Worm (Caenorhabditis elegans): Measurements from ENCODE around the gene R04B5.7.
A peak's percentile ranks its signal among the peaks of the same experiment; 100 is the strongest.

Gene R04B5.7

ce11 chrV:10112187-10112586, 21.8 kb upstream of the R04B5.7 start, which contains the start of gene C08B6.3:
Gene C08B6.3, minus strand, starts transcription at chrV:10112287.
- no peak for TF ChIP-seq nhr-43 (tag; optimal IDR thresholded peaks at IDR 0.05; ENCODE audit: poor library complexity, severe bottlenecking)
- no peak for TF ChIP-seq lin-15B (tag; optimal IDR thresholded peaks at IDR 0.05)
- TF ChIP-seq mml-1 (tag; optimal IDR thresholded peaks at IDR 0.05) = no peak

- TF ChIP-seq zag-1 (tag; optimal IDR thresholded peaks at IDR 0.05) = no peak
- TF ChIP-seq eor-1 (tag; optimal IDR thresholded peaks at IDR 0.05) = no peak
- TF ChIP-seq ceh-16 (tag; optimal IDR thresholded peaks at IDR 0.05) = no peak
- no peak for TF ChIP-seq nhr-43 (tag; optimal IDR thresholded peaks at IDR 0.05; ENCODE audit: poor library complexity, severe bottlenecking)
- TF ChIP-seq ama-1 (optimal IDR thresholded peaks at IDR 0.05) = no peak
- peak; percentile 5 for TF ChIP-seq pqm-1 (tag; optimal IDR thresholded peaks at IDR 0.05)
- TF ChIP-seq pha-4 (tag; optimal IDR thresholded peaks at IDR 0.05) = peak; percentile 63
- TF ChIP-seq mdl-1 (tag; optimal IDR thresholded peaks at IDR 0.05) = no peak
- TF ChIP-seq unc-39 (tag; optimal IDR thresholded peaks at IDR 0.05) = no peak
- TF ChIP-seq lsy-12 (tag; optimal IDR thresholded peaks at IDR 0.05) = no peak
- TF ChIP-seq ceh-28 (tag; optimal IDR thresholded peaks at IDR 0.05) = no peak
- peak; percentile 42 for TF ChIP-seq elt-2 (tag; optimal IDR thresholded peaks at IDR 0.05)
- no peak for TF ChIP-seq lin-15B (tag; optimal IDR thresholded peaks at IDR 0.05)
- no peak for TF ChIP-seq nhr-11 (tag; optimal IDR thresholded peaks at IDR 0.05)
- TF ChIP-seq ceh-9 (tag; optimal IDR thresholded peaks at IDR 0.05) = no peak
- TF ChIP-seq ztf-4 (tag; optimal IDR thresholded peaks at IDR 0.05) = no peak
- TF ChIP-seq skn-1 (tag; optimal IDR thresholded peaks at IDR 0.05) = no peak
- no peak for TF ChIP-seq elt-3 (tag; optimal IDR thresholded peaks at IDR 0.05)
- no peak for TF ChIP-seq daf-12 (tag; optimal IDR thresholded peaks at IDR 0.05)
- no peak for TF ChIP-seq nhr-67 (tag; optimal IDR thresholded peaks at IDR 0.05)
- no peak for TF ChIP-seq nhr-12 (tag; optimal IDR thresholded peaks at IDR 0.05)
- no peak for TF ChIP-seq nhr-237 (tag; optimal IDR thresholded peaks at IDR 0.05)
- TF ChIP-seq nfya-1 (tag; optimal IDR thresholded peaks at IDR 0.05; ENCODE audit: insufficient read depth) = no peak
- no peak for TF ChIP-seq lin-39 (tag; optimal IDR thresholded peaks at IDR 0.05)
These were observed 20.8 kb upstream of the R04B5.7 start for ce11 chrV:10111129-10111528.

ce11 chrV:10107309-10107708, 16.9 kb upstream of the R04B5.7 start, which contains the start of gene C08B6.11:
Gene C08B6.11, plus strand, starts transcription at chrV:10107609.
- TF ChIP-seq nhr-43 (tag; optimal IDR thresholded peaks at IDR 0.05; ENCODE audit: poor library complexity, severe bottlenecking) (no peak), fos-1 (tag; optimal IDR thresholded peaks at IDR 0.05) (no peak), zag-1 (tag; optimal IDR thresholded peaks at IDR 0.05) (no peak), sea-2 (GFP tag; optimal IDR thresholded peaks at IDR 0.05) (no peak), eor-1 (tag; optimal IDR thresholded peaks at IDR 0.05) (no peak), mml-1 (tag; optimal IDR thresholded peaks at IDR 0.05) (no peak), lsy-12 (tag; optimal IDR thresholded peaks at IDR 0.05) (no peak), R02D3.7 (tag; optimal IDR thresholded peaks at IDR 0.05) (no peak), nhr-28 (tag; optimal IDR thresholded peaks at IDR 0.05) (no peak), pqm-1 (tag; optimal IDR thresholded peaks at IDR 0.05) (no peak), tbx-2 (tag; optimal IDR thresholded peaks at IDR 0.05) (no peak)

- TF ChIP-seq nhr-12 (tag; optimal IDR thresholded peaks at IDR 0.05) = no peak
- no peak for TF ChIP-seq fkh-10 (GFP tag; optimal IDR thresholded peaks at IDR 0.05)
- no peak for TF ChIP-seq nhr-23 (tag; optimal IDR thresholded peaks at IDR 0.05)
- no peak for TF ChIP-seq mml-1 (tag; optimal IDR thresholded peaks at IDR 0.05)
- no peak for TF ChIP-seq ZK546.5 (tag; optimal IDR thresholded peaks at IDR 0.05)
- TF ChIP-seq egl-27 (tag; optimal IDR thresholded peaks at IDR 0.05) = no peak
- TF ChIP-seq ceh-82 (tag; optimal IDR thresholded peaks at IDR 0.05) = no peak
- TF ChIP-seq egl-5 (tag; optimal IDR thresholded peaks at IDR 0.05) = no peak
- no peak for TF ChIP-seq fkh-2 (tag; optimal IDR thresholded peaks at IDR 0.05)
- no peak for TF ChIP-seq sea-2 (GFP tag; optimal IDR thresholded peaks at IDR 0.05)
- TF ChIP-seq ceh-28 (tag; optimal IDR thresholded peaks at IDR 0.05) = no peak
- TF ChIP-seq nhr-237 (tag; optimal IDR thresholded peaks at IDR 0.05) = no peak
- no peak for TF ChIP-seq lin-15B (tag; optimal IDR thresholded peaks at IDR 0.05)
- TF ChIP-seq snpc-4 (tag; optimal IDR thresholded peaks at IDR 0.05) = no peak
- TF ChIP-seq elt-3 (tag; optimal IDR thresholded peaks at IDR 0.05) = no peak
- TF ChIP-seq mdl-1 (tag; optimal IDR thresholded peaks at IDR 0.05) = no peak
- TF ChIP-seq ama-1 (optimal IDR thresholded peaks at IDR 0.05) = no peak
- TF ChIP-seq elt-1 (tag; optimal IDR thresholded peaks at IDR 0.05) = no peak
- no peak for TF ChIP-seq nhr-28 (tag; optimal IDR thresholded peaks at IDR 0.05)
These were observed 15.1 kb upstream of the R04B5.7 start, which contains the start of gene C08B6.2 for ce11 chrV:10105412-10105811. Gene C08B6.2, plus strand, starts transcription at chrV:10105712.
